Fruit fly (Drosophila melanogaster) whole organism, embryonic: ENCODE data around the gene klar.
A peak's percentile ranks its signal among the peaks of the same experiment; 100 is the strongest.

ENCODE experiments used
- CG10274 ChIP-seq: fragments of 200-800 bp; sonication (Bioruptor generic); optimal IDR thresholded peaks from 3 replicates; lab custom pipeline; 2017; ENCODE audit warnings: missing biosample characterization, mild to moderate bottlenecking, missing genetic modification characterization
- CG10462 ChIP-seq: fragments of 200-800 bp; sonication (Bioruptor generic); optimal IDR thresholded peaks from 2 replicates; lab custom pipeline; 2016; ENCODE audit warnings: missing biosample characterization, missing genetic modification characterization
- CG11247 ChIP-seq: fragments of 200-800 bp; sonication (Bioruptor generic); IDR thresholded peaks from 2 replicates; pipeline ENCODE4 v1.3.6; 2022; ENCODE audit warnings: missing biosample characterization, missing genetic modification characterization
- CG11456 ChIP-seq: fragments of 200-800 bp; sonication (Bioruptor generic); IDR thresholded peaks from 3 replicates; pipeline ENCODE4 v1.3.6; 2022; ENCODE audit warnings: missing biosample characterization, missing genetic modification characterization
- CG11695 ChIP-seq: fragments of 200-800 bp; sonication (Bioruptor generic); IDR thresholded peaks from 3 replicates; pipeline ENCODE4 v1.3.6; 2022; ENCODE audit warnings: missing biosample characterization, missing genetic modification characterization
- CG14667 ChIP-seq: fragments of 200-800 bp; sonication (Bioruptor generic); IDR thresholded peaks from 2 replicates; pipeline ENCODE4 v1.3.6; 2022; ENCODE audit warnings: missing biosample characterization, missing genetic modification characterization
- CG1602 ChIP-seq: fragments of 200-800 bp; sonication (Bioruptor generic); optimal IDR thresholded peaks from 3 replicates; lab custom pipeline; 2016; ENCODE audit warnings: missing biosample characterization, missing genetic modification characterization
- CG16815 ChIP-seq: fragments of 200-800 bp; sonication (Bioruptor generic); optimal IDR thresholded peaks from 3 replicates; lab custom pipeline; 2017; ENCODE audit warnings: missing biosample characterization, mild to moderate bottlenecking, missing genetic modification characterization
- CG2116 ChIP-seq: fragments of 200-800 bp; sonication (Bioruptor generic); optimal IDR thresholded peaks from 3 replicates; lab custom pipeline; 2018; ENCODE audit warnings: missing biosample characterization, mild to moderate bottlenecking, missing genetic modification characterization
- CG30403 ChIP-seq: fragments of 200-800 bp; sonication (Bioruptor generic); optimal IDR thresholded peaks from 3 replicates; lab custom pipeline; 2016; ENCODE audit warnings: missing biosample characterization, missing genetic modification characterization
- CG32532 ChIP-seq: fragments of 200-800 bp; sonication (Bioruptor generic); IDR thresholded peaks from 2 replicates; pipeline ENCODE4 v1.3.6; 2022; ENCODE audit warnings: missing biosample characterization, missing genetic modification characterization
- CG33557 ChIP-seq: fragments of 200-800 bp; sonication (Bioruptor generic); optimal IDR thresholded peaks from 2 replicates; lab custom pipeline; 2019; ENCODE audit warnings: missing biosample characterization, mild to moderate bottlenecking, missing genetic modification characterization, moderate library complexity
- CG3407 ChIP-seq: fragments of 200-800 bp; sonication (Bioruptor generic); optimal IDR thresholded peaks from 2 replicates; lab custom pipeline; 2018; ENCODE audit warnings: missing biosample characterization, mild to moderate bottlenecking, missing genetic modification characterization
- CG4328 ChIP-seq: fragments of 200-800 bp; sonication (Bioruptor generic); optimal IDR thresholded peaks from 3 replicates; lab custom pipeline; 2017; ENCODE audit warnings: missing biosample characterization, missing genetic modification reagents, missing genetic modification characterization
- CG5245 ChIP-seq: fragments of 200-800 bp; sonication (Bioruptor generic); optimal IDR thresholded peaks from 3 replicates; lab custom pipeline; 2016; ENCODE audit warnings: missing biosample characterization, missing genetic modification characterization
- CG6683 ChIP-seq: fragments of 200-800 bp; sonication (Bioruptor generic); optimal IDR thresholded peaks from 2 replicates; lab custom pipeline; 2017; ENCODE audit warnings: missing biosample characterization, mild to moderate bottlenecking, missing genetic modification characterization, missing genetic modification reagents
- CG8290 ChIP-seq, 3 experiments: fragments of 200-800 bp; sonication (Bioruptor generic); optimal IDR thresholded peaks; 2 replicates each; lab custom pipeline; 2016 to 2019; ENCODE audit warnings: missing biosample characterization in 3 of 3, missing genetic modification characterization in 3 of 3, mild to moderate bottlenecking in 2 of 3, moderate library complexity in 1 of 3
- CG9817 ChIP-seq: fragments of 200-800 bp; sonication (Bioruptor generic); optimal IDR thresholded peaks from 2 replicates; lab custom pipeline; 2018; ENCODE audit warnings: missing biosample characterization, mild to moderate bottlenecking, missing genetic modification characterization, moderate library complexity
- CHES-1-like ChIP-seq: fragments of 200-800 bp; sonication (Bioruptor generic); optimal IDR thresholded peaks from 2 replicates; lab custom pipeline; 2016; ENCODE audit warnings: missing biosample characterization, missing genetic modification characterization
- Dip3 ChIP-seq: fragments of 200-800 bp; sonication (Bioruptor generic); optimal IDR thresholded peaks from 3 replicates; lab custom pipeline; 2016; ENCODE audit warnings: missing biosample characterization, missing genetic modification characterization
- Dll ChIP-seq: fragments of 200-800 bp; sonication (Bioruptor generic); IDR thresholded peaks from 4 replicates; pipeline ENCODE4 v1.3.6; 2022; ENCODE audit warnings: missing biosample characterization, missing genetic modification characterization; ENCODE audit not compliant: partially characterized antibody
- Dp ChIP-seq: fragments of 200-800 bp; sonication (Bioruptor generic); optimal IDR thresholded peaks from 2 replicates; lab custom pipeline; 2018; ENCODE audit warnings: missing biosample characterization, mild to moderate bottlenecking, missing genetic modification characterization, moderate library complexity
- Fer2 ChIP-seq: fragments of 200-800 bp; sonication (Bioruptor generic); optimal IDR thresholded peaks from 2 replicates; lab custom pipeline; 2018; ENCODE audit warnings: missing biosample characterization, mild to moderate bottlenecking, missing genetic modification characterization, moderate library complexity
- HLHmδ ChIP-seq: fragments of 200-800 bp; sonication (Bioruptor generic); optimal IDR thresholded peaks from 2 replicates; lab custom pipeline; 2018; ENCODE audit warnings: missing biosample characterization, mild to moderate bottlenecking, missing genetic modification characterization, moderate library complexity
- Hr51 ChIP-seq, 2 experiments: fragments of 200-800 bp; sonication (Bioruptor generic); optimal IDR thresholded peaks; 2 replicates in 1 of 2; 3 replicates in 1 of 2; lab custom pipeline; 2016 to 2018; ENCODE audit warnings: missing biosample characterization in 2 of 2, missing genetic modification characterization in 2 of 2, mild to moderate bottlenecking in 1 of 2, moderate library complexity in 1 of 2
- Hsf ChIP-seq: fragments of 200-800 bp; sonication (Bioruptor generic); optimal IDR thresholded peaks from 3 replicates; lab custom pipeline; 2016; ENCODE audit warnings: missing biosample characterization, missing genetic modification characterization
- Jarid2 ChIP-seq: fragments of 200-800 bp; sonication (Bioruptor generic); optimal IDR thresholded peaks from 3 replicates; lab custom pipeline; 2017; ENCODE audit warnings: mild to moderate bottlenecking, missing biosample characterization, missing genetic modification reagents, missing genetic modification characterization
- MESR4 ChIP-seq: fragments of 200-800 bp; sonication (Bioruptor generic); optimal IDR thresholded peaks from 2 replicates; lab custom pipeline; 2018; ENCODE audit warnings: missing biosample characterization, mild to moderate bottlenecking, missing genetic modification characterization, moderate library complexity
- Pdp1 ChIP-seq, 2 experiments: fragments of 200-800 bp; sonication (Bioruptor generic); optimal IDR thresholded peaks; 3 replicates each; lab custom pipeline; 2016; ENCODE audit warnings: missing biosample characterization in 2 of 2, missing genetic modification characterization in 2 of 2, mild to moderate bottlenecking in 1 of 2, moderate library complexity in 1 of 2
- Poxn ChIP-seq: fragments of 200-800 bp; sonication (Bioruptor generic); IDR thresholded peaks from 2 replicates; pipeline ENCODE4 v1.3.6; 2022; ENCODE audit warnings: missing biosample characterization, missing genetic modification characterization
- Taf1 ChIP-seq: fragments of 200-800 bp; sonication (Bioruptor generic); IDR thresholded peaks from 2 replicates; pipeline ENCODE4 v1.3.6; 2022; ENCODE audit warnings: missing biosample characterization, missing genetic modification characterization
- Usf ChIP-seq: fragments of 200-800 bp; sonication (Bioruptor generic); optimal IDR thresholded peaks from 2 replicates; lab custom pipeline; 2017; ENCODE audit warnings: missing genotype, missing biosample characterization, missing genetic modification characterization
- YL-1 ChIP-seq: fragments of 200-800 bp; sonication (Bioruptor generic); optimal IDR thresholded peaks from 3 replicates; lab custom pipeline; 2017; ENCODE audit warnings: missing biosample characterization, mild to moderate bottlenecking, missing genetic modification characterization
- abd-A ChIP-seq: fragments of 200-800 bp; sonication (Bioruptor generic); optimal IDR thresholded peaks from 3 replicates; lab custom pipeline; 2019; ENCODE audit warnings: missing biosample characterization, mild to moderate bottlenecking, missing genetic modification characterization, moderate library complexity
- ac ChIP-seq: fragments of 200-800 bp; sonication (Bioruptor generic); optimal IDR thresholded peaks from 3 replicates; lab custom pipeline; 2017; ENCODE audit warnings: missing biosample characterization, mild to moderate bottlenecking, missing genetic modification characterization
- bsh ChIP-seq, 2 experiments: fragments of 200-800 bp; sonication (Bioruptor generic); optimal IDR thresholded peaks; 2 replicates each; lab custom pipeline; 2017 to 2018; ENCODE audit warnings: mild to moderate bottlenecking in 2 of 2, missing biosample characterization in 2 of 2, missing genetic modification characterization in 2 of 2, moderate library complexity in 1 of 2
- crol ChIP-seq: fragments of 200-800 bp; sonication (Bioruptor generic); IDR thresholded peaks from 2 replicates; pipeline ENCODE4 v1.3.6; 2022; ENCODE audit warnings: missing biosample characterization, missing genetic modification characterization
- cwo ChIP-seq: fragments of 200-800 bp; sonication (Bioruptor generic); optimal IDR thresholded peaks from 3 replicates; lab custom pipeline; 2017; ENCODE audit warnings: missing biosample characterization, missing genetic modification characterization, mild to moderate bottlenecking, moderate library complexity, missing genetic modification reagents
- gcm ChIP-seq: fragments of 200-800 bp; sonication (Bioruptor generic); optimal IDR thresholded peaks from 2 replicates; lab custom pipeline; 2019; ENCODE audit warnings: missing biosample characterization, mild to moderate bottlenecking, missing genetic modification characterization, moderate library complexity
- hkb ChIP-seq, 2 experiments: fragments of 200-800 bp in 1 of 2; fragments of >200 bp in 1 of 2; sonication (Bioruptor generic) in 1 of 2; IDR thresholded peaks in 1 of 2; optimal IDR thresholded peaks in 1 of 2; 2 replicates each; pipeline versions ENCODE4 v1.3.6 to Lab custom; 2017 to 2022; ENCODE audit warnings: missing biosample characterization in 1 of 2, missing genetic modification characterization in 1 of 2
- lmd ChIP-seq: fragments of 200-800 bp; sonication (Bioruptor generic); IDR thresholded peaks from 2 replicates; pipeline ENCODE4 v1.3.6; 2022; ENCODE audit warnings: missing biosample characterization, missing genetic modification characterization
- mam ChIP-seq: fragments of 200-800 bp; sonication (Bioruptor generic); optimal IDR thresholded peaks from 3 replicates; lab custom pipeline; 2016; ENCODE audit warnings: missing biosample characterization, missing genetic modification characterization
- pho ChIP-seq: fragments of 200-800 bp; sonication (Bioruptor generic); optimal IDR thresholded peaks from 2 replicates; lab custom pipeline; 2016; ENCODE audit warnings: missing biosample characterization, missing genetic modification characterization
- phol ChIP-seq: fragments of 200-800 bp; sonication (Bioruptor generic); optimal IDR thresholded peaks from 3 replicates; lab custom pipeline; 2018; ENCODE audit warnings: missing biosample characterization, mild to moderate bottlenecking, missing genetic modification characterization, moderate library complexity
- pum ChIP-seq: fragments of 200-800 bp; sonication (Bioruptor generic); optimal IDR thresholded peaks from 2 replicates; lab custom pipeline; 2016; ENCODE audit warnings: missing biosample characterization, missing genetic modification characterization
- shn ChIP-seq: fragments of 200-800 bp; sonication (Bioruptor generic); optimal IDR thresholded peaks from 3 replicates; lab custom pipeline; 2016; ENCODE audit warnings: missing biosample characterization, missing genetic modification characterization
- usp ChIP-seq: fragments of >200 bp; optimal IDR thresholded peaks from 2 replicates; lab custom pipeline; 2017; ENCODE audit warnings: missing biosample characterization, missing genetic modification characterization
- yki ChIP-seq: fragments of >200 bp; optimal IDR thresholded peaks from 3 replicates; lab custom pipeline; 2018

The klar gene

dm6 chr3L:542863-543635 lies 2.6 kb upstream of the klar start, which contains the start of the genes Cypl and Hipk (continued):
- TF ChIP-seq pho (GFP tag; lab: Kevin White, UChicago), result peak; percentile 15
- peak; percentile 79 for TF ChIP-seq MESR4
- peak; percentile 56 for TF ChIP-seq Dp (GFP tag; lab: Kevin White, UChicago)
- TF ChIP-seq CG5245 (GFP tag; lab: Kevin White, UChicago), result no peak
- TF ChIP-seq cwo (GFP tag; lab: Kevin White, UChicago), result no peak
- TF ChIP-seq shn (GFP tag; lab: Kevin White, UChicago), result no peak
- no peak for TF ChIP-seq gcm (GFP tag; lab: Kevin White, UChicago)
- TF ChIP-seq Hr51 (GFP tag; optimal IDR thresholded peaks at IDR 0.05; lab: Kevin White, UChicago), result peak in 1 of 2 experiments; percentile 48
- peak; percentile 87 for TF ChIP-seq hkb (optimal IDR thresholded peaks at IDR 0.05; lab: Kevin White, UChicago)
- no peak for TF ChIP-seq hkb (GFP tag; IDR thresholded peaks at IDR 0.05; lab: Robert Waterston, UW)
- TF ChIP-seq Taf1, result no peak
- TF ChIP-seq CHES-1-like (GFP tag; lab: Kevin White, UChicago), result peak; percentile 50
- TF ChIP-seq crol (GFP tag; lab: Robert Waterston, UW), result no peak
- TF ChIP-seq CG11247 (GFP tag; lab: Robert Waterston, UW), result no peak
- peak; percentile 54 for TF ChIP-seq CG33557 (GFP tag; lab: Kevin White, UChicago)
- TF ChIP-seq usp, result no peak
- no peak for TF ChIP-seq CG32532 (GFP tag; lab: Robert Waterston, UW)
- TF ChIP-seq pum (GFP tag; lab: Kevin White, UChicago), result no peak
- TF ChIP-seq CG3407, result peak; percentile 14
- TF ChIP-seq CG14667 (GFP tag; lab: Robert Waterston, UW), result no peak
- TF ChIP-seq CG11695 (GFP tag; lab: Robert Waterston, UW), result no peak
- no peak for TF ChIP-seq Usf (GFP tag; lab: Kevin White, UChicago)
- TF ChIP-seq CG10462, result no peak
- peak; percentile 35 for TF ChIP-seq CG6683 (GFP tag; lab: Kevin White, UChicago)
- TF ChIP-seq Pdp1 (GFP tag; optimal IDR thresholded peaks at IDR 0.05; lab: Kevin White, UChicago), result peak in 1 of 2 experiments; percentile 63
- peak; percentile 76 for TF ChIP-seq YL-1 (GFP tag; lab: Kevin White, UChicago)
- peak; percentile 64 for TF ChIP-seq abd-A
- TF ChIP-seq CG10274 (GFP tag; lab: Kevin White, UChicago), result no peak
- TF ChIP-seq CG2116 (GFP tag; lab: Kevin White, UChicago), result peak; percentile 46
- no peak for TF ChIP-seq CG11456 (GFP tag; lab: Robert Waterston, UW)
- no peak for TF ChIP-seq CG16815 (GFP tag; lab: Kevin White, UChicago)
- peak in 1 of 2 experiments; percentile 2 for TF ChIP-seq bsh (GFP tag; optimal IDR thresholded peaks at IDR 0.05; lab: Kevin White, UChicago)
- peak; percentile 85 for TF ChIP-seq yki (lab: Kevin White, UChicago)
- TF ChIP-seq Fer2, result no peak
- TF ChIP-seq lmd (GFP tag; lab: Robert Waterston, UW), result no peak
- TF ChIP-seq CG9817 (tag; lab: Kevin White, UChicago), result no peak
- peak; percentile 97 for TF ChIP-seq Jarid2 (GFP tag; lab: Kevin White, UChicago)
- TF ChIP-seq ac, result no peak
- no peak for TF ChIP-seq mam (GFP tag; lab: Kevin White, UChicago)
- TF ChIP-seq Poxn (GFP tag; lab: Robert Waterston, UW), result no peak
- no peak for TF ChIP-seq CG1602
- TF ChIP-seq Hsf (GFP tag; lab: Kevin White, UChicago), result peak; percentile 32
- TF ChIP-seq CG30403, result peak; percentile 19
- peak; percentile 17 for TF ChIP-seq Dip3 (GFP tag; lab: Kevin White, UChicago)
- TF ChIP-seq HLHmδ (GFP tag; lab: Kevin White, UChicago), result peak; percentile 23
- TF ChIP-seq phol (tag; lab: Kevin White, UChicago), result peak; percentile 38
- TF ChIP-seq CG4328 (GFP tag; lab: Kevin White, UChicago), result peak; percentile 48
- TF ChIP-seq CG8290 (GFP tag; optimal IDR thresholded peaks at IDR 0.05; lab: Kevin White, UChicago), result peak; percentile 19
- TF ChIP-seq CG8290 (tag; optimal IDR thresholded peaks at IDR 0.05; lab: Kevin White, UChicago), result peak; percentile 24 to 85
- TF ChIP-seq Dll (GFP tag; lab: Robert Waterston, UW), result peak; percentile 23; the same call in 2 of the 4 replicates
